Worm (Caenorhabditis elegans) whole organism, young adult: Measurements from ENCODE around the gene clec-261.

ENCODE experiments used
- K12H6.12 ChIP-seq: fragments of 200-800 bp; sonication (Bioruptor generic); optimal IDR thresholded peaks from 2 replicates; lab custom pipeline; 2018; ENCODE audit warnings: mild to moderate bottlenecking, missing genetic modification characterization, missing compliant biosample characterization
- akir-1 ChIP-seq: fragments of 200-800 bp; sonication (Bioruptor generic); optimal IDR thresholded peaks from 2 replicates; lab custom pipeline; 2018; ENCODE audit warnings: mild to moderate bottlenecking, missing genetic modification characterization, moderate library complexity, missing compliant biosample characterization
- ama-1 ChIP-seq, 3 experiments: fragments of 150-350 bp in 1 of 3; sonication (generic microtip) in 2 of 3; optimal IDR thresholded peaks; 2 replicates each; lab custom pipeline; 2014 to 2018; ENCODE audit warnings: missing biosample characterization in 2 of 3, missing genetic modification characterization in 2 of 3, missing genetic modification reagents in 2 of 3
- aptf-2 ChIP-seq: fragments of 200-800 bp; sonication (Bioruptor generic); conservative IDR thresholded peaks from 2 replicates; pipeline ENCODE4 v1.3.6; 2022; ENCODE audit warnings: missing genetic modification reagents, missing genetic modification characterization, missing compliant biosample characterization
- athp-1 ChIP-seq: sonication (generic microtip); optimal IDR thresholded peaks from 2 replicates; lab custom pipeline; 2017; ENCODE audit warnings: mild to moderate bottlenecking, missing genetic modification characterization, missing compliant biosample characterization
- bed-1 ChIP-seq: fragments of 200-800 bp; sonication (Bioruptor generic); IDR thresholded peaks from 2 replicates; pipeline ENCODE4 v1.3.6; 2022; ENCODE audit warnings: missing genetic modification reagents, missing genetic modification characterization, missing compliant biosample characterization
- ceh-27 ChIP-seq: fragments of 200-800 bp; sonication (Bioruptor generic); optimal IDR thresholded peaks from 2 replicates; lab custom pipeline; 2018; ENCODE audit warnings: mild to moderate bottlenecking, missing genetic modification characterization, moderate library complexity, missing compliant biosample characterization
- ceh-40 ChIP-seq: fragments of 200-800 bp; sonication (Bioruptor generic); IDR thresholded peaks from 2 replicates; pipeline ENCODE4 v1.3.6; 2022; ENCODE audit warnings: missing genetic modification characterization, missing compliant biosample characterization
- ceh-58 ChIP-seq: fragments of 200-800 bp; sonication (Bioruptor generic); IDR thresholded peaks from 2 replicates; pipeline ENCODE4 v1.3.6; 2022; ENCODE audit warnings: missing genetic modification characterization, missing compliant biosample characterization
- dox-1 ChIP-seq: fragments of 200-800 bp; sonication (Bioruptor generic); IDR thresholded peaks from 2 replicates; pipeline ENCODE4 v1.3.6; 2022; ENCODE audit warnings: missing genetic modification reagents, missing genetic modification characterization, missing compliant biosample characterization
- ekl-4 ChIP-seq: fragments of 200-800 bp; sonication (Bioruptor generic); IDR thresholded peaks from 2 replicates; pipeline ENCODE4 v1.3.6; 2022; ENCODE audit warnings: missing genetic modification reagents, missing genetic modification characterization, missing compliant biosample characterization
- lag-1 ChIP-seq: fragments of 200-800 bp; sonication (Bioruptor generic); IDR thresholded peaks from 2 replicates; pipeline ENCODE4 v1.3.6; 2022; ENCODE audit warnings: missing genetic modification reagents, missing genetic modification characterization, missing compliant biosample characterization
- let-526 ChIP-seq: fragments of 200-800 bp; sonication (Bioruptor generic); IDR thresholded peaks from 2 replicates; pipeline ENCODE4 v1.3.6; 2022; ENCODE audit warnings: missing genetic modification reagents, missing genetic modification characterization, missing compliant biosample characterization
- lin-40 ChIP-seq: sonication (generic microtip); optimal IDR thresholded peaks from 2 replicates; lab custom pipeline; 2016; ENCODE audit warnings: missing genetic modification characterization, mild to moderate bottlenecking, missing compliant biosample characterization, missing genotype, missing genetic modification reagents
- lir-1 ChIP-seq: fragments of 200-800 bp; sonication (Bioruptor generic); conservative IDR thresholded peaks from 2 replicates; pipeline ENCODE4 v1.3.6; 2022; ENCODE audit warnings: missing genetic modification reagents, missing genetic modification characterization, missing compliant biosample characterization
- lsl-1 ChIP-seq: fragments of 200-800 bp; sonication (Bioruptor generic); optimal IDR thresholded peaks from 2 replicates; lab custom pipeline; 2018; ENCODE audit warnings: mild to moderate bottlenecking, missing genetic modification characterization, moderate library complexity, missing compliant biosample characterization
- lsy-27 ChIP-seq: sonication (generic microtip); optimal IDR thresholded peaks from 2 replicates; lab custom pipeline; 2017; ENCODE audit warnings: missing genetic modification characterization, mild to moderate bottlenecking, missing compliant biosample characterization, antibody characterized with exemption, missing genotype, borderline replicate concordance; ENCODE audit not compliant: insufficient read depth
- madf-8 ChIP-seq: fragments of 200-800 bp; sonication (Bioruptor generic); conservative IDR thresholded peaks from 2 replicates; pipeline ENCODE4 v1.3.6; 2022; ENCODE audit warnings: missing genetic modification reagents, missing genetic modification characterization, missing compliant biosample characterization
- mcd-1 ChIP-seq: fragments of 200-800 bp; sonication (Bioruptor generic); IDR thresholded peaks from 2 replicates; pipeline ENCODE4 v1.3.6; 2022; ENCODE audit warnings: missing genetic modification reagents, missing genetic modification characterization, missing compliant biosample characterization
- mel-28 ChIP-seq: sonication (generic microtip); optimal IDR thresholded peaks from 2 replicates; lab custom pipeline; 2016; ENCODE audit warnings: borderline replicate concordance, mild to moderate bottlenecking, missing genetic modification characterization, missing compliant biosample characterization
- mes-4 ChIP-seq: sonication (generic microtip); optimal IDR thresholded peaks from 2 replicates; lab custom pipeline; 2016; ENCODE audit warnings: missing genotype, missing genetic modification characterization, missing compliant biosample characterization
- nhr-80 ChIP-seq: sonication (generic microtip); optimal IDR thresholded peaks from 2 replicates; lab custom pipeline; 2016; ENCODE audit warnings: missing genetic modification characterization, missing compliant biosample characterization
- nhr-90 ChIP-seq: sonication (generic microtip); optimal IDR thresholded peaks from 2 replicates; lab custom pipeline; 2016; ENCODE audit warnings: missing genotype, mild to moderate bottlenecking, missing genetic modification characterization, missing compliant biosample characterization
- pha-4 ChIP-seq: fragments of 150-350 bp; sonication (generic microtip); optimal IDR thresholded peaks from 2 replicates; lab custom pipeline; 2014; ENCODE audit warnings: missing biosample characterization, missing genetic modification reagents, missing genetic modification characterization
- rec-8 ChIP-seq, 2 experiments: sonication (generic microtip); optimal IDR thresholded peaks; 2 replicates each; lab custom pipeline; 2016; ENCODE audit warnings: mild to moderate bottlenecking in 2 of 2, missing genetic modification characterization in 2 of 2, missing genetic modification reagents in 2 of 2, missing genotype in 2 of 2, missing biosample characterization in 1 of 2, missing compliant biosample characterization in 1 of 2, moderate library complexity in 1 of 2
- sdz-38 ChIP-seq: sonication (generic microtip); optimal IDR thresholded peaks from 2 replicates; lab custom pipeline; 2016; ENCODE audit warnings: missing genotype, missing genetic modification characterization, missing compliant biosample characterization
- tlf-1 ChIP-seq: fragments of 200-800 bp; sonication (Bioruptor generic); optimal IDR thresholded peaks from 2 replicates; lab custom pipeline; 2018; ENCODE audit warnings: mild to moderate bottlenecking, missing genetic modification characterization, missing compliant biosample characterization
- unc-130 ChIP-seq: sonication (generic microtip); optimal IDR thresholded peaks from 2 replicates; lab custom pipeline; 2016; ENCODE audit warnings: missing genetic modification reagents, missing genetic modification characterization, missing compliant biosample characterization
- xnd-1 ChIP-seq: sonication (generic microtip); optimal IDR thresholded peaks from 2 replicates; lab custom pipeline; 2016; ENCODE audit warnings: missing genotype, missing genetic modification reagents, missing genetic modification characterization, missing compliant biosample characterization
- ztf-25 ChIP-seq: fragments of 200-800 bp; sonication (Bioruptor generic); IDR thresholded peaks from 2 replicates; pipeline ENCODE4 v1.3.6; 2022; ENCODE audit warnings: missing genetic modification reagents, missing genetic modification characterization, missing compliant biosample characterization
- ztf-3 ChIP-seq: fragments of 200-800 bp; sonication (Bioruptor generic); optimal IDR thresholded peaks from 2 replicates; lab custom pipeline; 2018; ENCODE audit warnings: mild to moderate bottlenecking, missing genetic modification characterization, missing compliant biosample characterization
- ztf-6 ChIP-seq: fragments of 200-800 bp; sonication (Bioruptor generic); IDR thresholded peaks from 2 replicates; pipeline ENCODE4 v1.3.6; 2022; ENCODE audit warnings: missing genetic modification reagents, missing genetic modification characterization, missing compliant biosample characterization

The clec-261 gene

DNA sequence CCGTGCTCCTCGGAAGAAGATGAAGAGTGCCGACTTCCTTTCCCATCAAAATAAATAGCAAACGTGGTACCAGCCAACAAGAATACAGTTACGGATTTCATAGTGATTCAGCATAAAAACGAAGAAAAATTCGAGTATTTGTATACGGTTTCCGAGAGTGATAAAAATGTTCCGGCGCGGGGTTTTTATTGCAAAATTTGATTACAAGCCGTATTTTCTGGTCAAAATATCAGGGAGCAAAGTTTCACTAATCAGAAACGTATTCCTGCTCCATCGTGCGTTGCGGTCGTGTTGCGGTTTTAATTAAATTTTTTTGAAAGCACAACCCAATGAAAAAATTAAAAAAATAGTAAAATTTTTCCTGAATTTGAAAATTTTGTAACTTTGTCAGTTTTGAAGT, at the start of gene clec-261:
Gene clec-261 (minus strand): TSS at position 101 of the 400 bp plus-strand sequence.
- TF ChIP-seq ztf-6 (GFP tag; lab: Robert Waterston, UW) (no peak), unc-130 (GFP tag; lab: Kevin White, UChicago) (no peak), nhr-80 (no peak), lin-40 (no peak)
- TF ChIP-seq, all 124 proteins: peak for 0

DNA sequence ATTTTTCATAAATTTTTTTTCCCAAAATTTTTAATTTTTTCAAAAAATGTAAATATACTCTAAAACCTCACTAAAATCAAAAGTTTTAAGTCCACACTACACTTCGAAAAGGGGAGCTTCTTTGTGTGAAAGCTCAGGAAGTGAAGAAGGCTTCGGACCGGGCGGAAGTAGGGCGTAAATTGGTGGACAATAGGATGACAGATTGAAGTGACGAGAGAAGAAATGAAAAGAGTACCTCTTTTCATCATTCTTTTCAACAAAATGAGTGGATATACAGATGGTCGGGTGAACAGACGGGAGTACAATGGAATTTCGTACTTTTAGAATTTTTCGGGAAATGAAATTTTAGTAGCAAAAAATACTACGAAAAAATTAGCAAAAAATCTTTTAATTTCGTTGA, 44.6 kb upstream of the clec-261 start:
- no peak for TF ChIP-seq mel-28
- TF ChIP-seq akir-1 (GFP tag; lab: Kevin White, UChicago): no peak
- TF ChIP-seq sdz-38 (tag; lab: Kevin White, UChicago): no peak
- no peak for TF ChIP-seq madf-8
- TF ChIP-seq lsl-1 (GFP tag; lab: Kevin White, UChicago): no peak
- TF ChIP-seq tlf-1 (GFP tag; lab: Kevin White, UChicago): no peak
- no peak for TF ChIP-seq ztf-6 (GFP tag; lab: Robert Waterston, UW)
- no peak for TF ChIP-seq dox-1
- TF ChIP-seq athp-1 (tag; lab: Kevin White, UChicago): no peak
- no peak for TF ChIP-seq nhr-90

DNA sequence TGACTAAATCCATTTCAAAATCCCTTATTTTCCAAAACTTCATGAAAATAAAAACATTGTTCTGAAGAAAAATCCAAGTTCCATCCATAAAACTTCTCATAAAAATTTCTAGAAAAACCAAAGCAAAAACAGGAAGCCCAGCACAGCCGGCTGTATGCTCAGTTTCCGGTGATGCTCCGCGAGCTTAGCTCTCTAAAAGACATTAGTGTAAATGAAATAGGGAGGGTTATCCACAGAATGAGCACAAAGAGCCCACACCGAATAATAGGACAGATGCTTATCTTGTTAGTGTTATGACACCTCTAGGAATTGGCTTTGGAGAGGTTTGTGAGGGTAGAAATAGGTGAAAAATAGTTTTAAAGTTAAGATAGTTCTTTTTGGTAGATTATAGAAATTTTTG, 43.7 kb upstream of the clec-261 start:
- TF ChIP-seq ekl-4 (GFP tag; lab: Robert Waterston, UW) (no peak), xnd-1 (tag; lab: Kevin White, UChicago) (no peak), unc-130 (GFP tag; lab: Kevin White, UChicago) (no peak)

DNA sequence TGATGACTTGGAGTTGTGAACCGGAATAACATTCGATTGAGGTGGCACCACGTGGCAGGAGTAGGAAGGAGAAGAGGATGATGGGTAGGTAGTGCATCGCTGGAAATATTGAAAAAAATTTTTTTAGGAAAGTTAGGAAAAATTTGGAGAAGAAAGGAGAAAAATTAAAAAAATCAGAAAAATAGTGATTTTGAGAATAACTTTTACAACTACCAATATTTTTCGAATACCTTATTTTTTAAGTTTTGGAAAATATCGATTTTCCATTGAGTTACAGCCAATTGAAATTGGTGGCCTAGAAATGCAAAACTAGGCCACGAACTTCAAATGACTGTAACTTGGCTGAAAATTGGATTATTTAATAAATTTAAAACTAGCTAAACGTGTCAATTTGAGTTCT, 41.0 kb upstream of the clec-261 start, which contains the start of gene Y38H6A.5:
Gene Y38H6A.5 (minus strand): TSS at position 101 of the 400 bp plus-strand sequence.
- TF ChIP-seq lsl-1 (GFP tag; lab: Kevin White, UChicago): no peak
- no peak for TF ChIP-seq let-526
- no peak for TF ChIP-seq lsy-27
- TF ChIP-seq ekl-4 (GFP tag; lab: Robert Waterston, UW): no peak

DNA sequence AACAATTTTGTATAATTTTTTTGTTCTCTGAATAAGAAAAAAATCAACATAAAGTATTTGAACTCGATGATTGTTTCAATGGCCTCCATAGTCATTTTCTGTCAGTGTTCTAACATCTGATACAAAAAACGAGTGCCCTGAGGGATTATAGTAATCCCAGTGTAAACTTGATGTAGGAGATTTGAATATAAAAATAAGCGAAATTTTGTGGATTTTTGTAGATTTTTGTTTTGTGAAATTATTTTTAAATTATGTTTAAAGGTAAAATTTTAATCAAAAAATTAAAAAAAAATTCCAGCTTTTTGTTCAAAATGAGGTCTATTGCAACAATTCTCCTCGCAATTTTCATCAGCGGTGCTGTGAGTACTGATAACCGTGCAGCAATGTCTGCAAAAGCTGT, 31.1 kb upstream of the clec-261 start, which contains the start of gene Y38H6A.1:
Gene Y38H6A.1 (plus strand): TSS at position 301 of the 400 bp plus-strand sequence.
- TF ChIP-seq madf-8: no peak
- TF ChIP-seq rec-8 (tag; optimal IDR thresholded peaks at IDR 0.05; lab: Kevin White, UChicago): no peak
- TF ChIP-seq ztf-25 (GFP tag; lab: Robert Waterston, UW): no peak
- no peak for TF ChIP-seq lag-1 (GFP tag; lab: Robert Waterston, UW)
- no peak for TF ChIP-seq ceh-40
- TF ChIP-seq mcd-1 (GFP tag; lab: Robert Waterston, UW): no peak
- TF ChIP-seq bed-1 (GFP tag; lab: Robert Waterston, UW): no peak
- no peak for TF ChIP-seq ceh-58 (GFP tag; lab: Robert Waterston, UW)
- no peak for TF ChIP-seq pha-4 (tag; lab: Kevin White, UChicago)
- TF ChIP-seq ztf-6 (GFP tag; lab: Robert Waterston, UW): no peak
- no peak for TF ChIP-seq aptf-2 (GFP tag; lab: Robert Waterston, UW)
- TF ChIP-seq ekl-4 (GFP tag; lab: Robert Waterston, UW): no peak
- no peak for TF ChIP-seq ceh-27 (GFP tag; lab: Kevin White, UChicago)
- TF ChIP-seq, all 124 proteins: peak for 0

DNA sequence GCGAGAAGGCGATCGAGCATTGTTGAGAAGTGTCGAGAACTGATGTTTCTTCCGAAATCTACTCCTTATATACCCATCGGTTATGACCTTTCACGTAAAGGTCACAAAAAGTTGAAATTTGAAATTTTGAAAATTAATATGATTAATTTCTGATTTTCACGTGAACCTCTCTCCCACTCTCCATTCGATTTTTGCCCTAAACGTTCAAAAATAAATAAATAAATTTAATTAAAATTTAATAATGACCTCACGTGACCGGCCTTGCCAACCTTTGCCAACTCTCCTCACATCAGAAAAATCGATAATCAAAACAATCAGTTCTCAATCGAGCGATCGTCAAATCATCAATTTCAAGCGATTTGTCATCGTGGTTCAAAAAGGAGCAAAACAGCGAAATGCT, 23.2 kb upstream of the clec-261 start, which contains the start of gene Y113G7C.1:
Gene Y113G7C.1 (plus strand): TSS at position 301 of the 400 bp plus-strand sequence.
- TF ChIP-seq ama-1 (optimal IDR thresholded peaks at IDR 0.05; lab: Kevin White, UChicago) (no peak), ama-1 (GFP tag; optimal IDR thresholded peaks at IDR 0.05; lab: Kevin White, UChicago) (no peak), mes-4 (no peak), lir-1 (GFP tag; lab: Robert Waterston, UW) (no peak), ztf-3 (GFP tag; lab: Kevin White, UChicago) (no peak), K12H6.12 (tag; lab: Kevin White, UChicago) (no peak), tlf-1 (GFP tag; lab: Kevin White, UChicago) (no peak)
- TF ChIP-seq, all 124 proteins: peak for 0
